Fruit fly (Drosophila melanogaster) whole organism, embryonic: ENCODE measurements around the gene CG5013.

Source experiments
- CG16863 ChIP-seq: fragments of 200-800 bp; sonication (Bioruptor generic); optimal IDR thresholded peaks from 3 replicates; lab custom pipeline; 2016; ENCODE audit warnings: missing biosample characterization, missing genetic modification characterization
- CG17802 ChIP-seq: fragments of 200-800 bp; sonication (Bioruptor generic); optimal IDR thresholded peaks from 2 replicates; lab custom pipeline; 2018; ENCODE audit warnings: missing biosample characterization, mild to moderate bottlenecking, missing genetic modification characterization, moderate library complexity
- CG3163 ChIP-seq: fragments of 200-800 bp; sonication (Bioruptor generic); optimal IDR thresholded peaks from 3 replicates; lab custom pipeline; 2016; ENCODE audit warnings: missing biosample characterization, missing genetic modification characterization
- CG3726 ChIP-seq: fragments of 200-800 bp; sonication (Bioruptor generic); IDR thresholded peaks from 3 replicates; pipeline ENCODE4, ENCODE4 v1.3.6; 2022; ENCODE audit warnings: missing biosample characterization, missing genetic modification characterization
- CG4328 ChIP-seq: fragments of 200-800 bp; sonication (Bioruptor generic); optimal IDR thresholded peaks from 3 replicates; lab custom pipeline; 2017; ENCODE audit warnings: missing biosample characterization, missing genetic modification reagents, missing genetic modification characterization
- CG6854 ChIP-seq: fragments of 200-800 bp; sonication (Bioruptor generic); optimal IDR thresholded peaks from 3 replicates; lab custom pipeline; 2017; ENCODE audit warnings: missing biosample characterization, mild to moderate bottlenecking, missing genetic modification characterization
- br ChIP-seq: fragments of >200 bp; optimal IDR thresholded peaks from 2 replicates; lab custom pipeline; 2017
- lola ChIP-seq, 3 experiments: fragments of >200 bp in 2 of 3; fragments of 200-800 bp in 1 of 3; sonication (Bioruptor generic) in 1 of 3; optimal IDR thresholded peaks; 2 replicates each; lab custom pipeline; 2017 to 2019; ENCODE audit warnings: missing biosample characterization in 3 of 3, missing genetic modification characterization in 3 of 3, mild to moderate bottlenecking in 1 of 3, moderate library complexity in 1 of 3

DNA sequence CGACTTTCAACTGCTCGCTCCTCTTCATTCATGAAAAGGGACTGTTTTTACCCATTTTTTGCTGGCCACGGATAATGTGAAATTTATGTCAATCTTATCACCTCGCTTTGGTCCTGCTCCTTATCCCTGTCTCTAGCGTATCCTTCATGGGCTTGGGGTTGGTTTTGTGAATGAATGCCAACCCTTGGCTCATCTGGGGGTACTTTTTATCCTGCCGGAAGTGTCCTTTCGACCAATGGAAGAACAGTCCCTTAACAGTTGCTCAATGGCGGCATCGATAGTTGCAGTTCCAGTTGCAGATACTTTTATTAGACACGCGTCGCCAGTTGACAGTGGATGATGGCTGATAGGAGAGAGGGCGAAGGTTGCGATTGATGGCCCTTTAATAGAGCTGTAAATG is 35.9 kb upstream of the CG5013 start:
- TF ChIP-seq CG6854 (GFP tag; lab: Kevin White, UChicago) (no peak), CG4328 (GFP tag; lab: Kevin White, UChicago) (no peak), CG17802 (tag; lab: Kevin White, UChicago) (no peak), lola (GFP tag; optimal IDR thresholded peaks at IDR 0.05; lab: Kevin White, UChicago) (no peak), CG3726 (no peak), CG3163 (GFP tag; lab: Kevin White, UChicago) (no peak), br (lab: Kevin White, UChicago) (no peak), CG16863 (GFP tag; lab: Kevin White, UChicago) (no peak)
